Worm (Caenorhabditis elegans) whole organism, L4/young adult: Measurements from ENCODE around the gene pqn-31.

Experiments used
- W03F9.2 ChIP-seq: fragments of 150-350 bp; optimal IDR thresholded peaks from 2 replicates; lab custom pipeline; 2014; ENCODE audit warnings: missing biosample characterization, missing genetic modification characterization
- dao-5 ChIP-seq: sonication (generic microtip); optimal IDR thresholded peaks from 2 replicates; lab custom pipeline; 2016; ENCODE audit warnings: missing genotype, missing genetic modification characterization, moderate library complexity, missing compliant biosample characterization

- TF ChIP-seq W03F9.2 (tag; lab: Kevin White, UChicago) (no peak), dao-5 (tag; lab: Kevin White, UChicago) (no peak)
Observed at ce11 chrV:9146849-9147557, 37.6 kb downstream of the pqn-31 start, which contains the start of gene spl-2.
